Worm (Caenorhabditis elegans): ENCODE results near the gene R11H6.5.

DNA sequence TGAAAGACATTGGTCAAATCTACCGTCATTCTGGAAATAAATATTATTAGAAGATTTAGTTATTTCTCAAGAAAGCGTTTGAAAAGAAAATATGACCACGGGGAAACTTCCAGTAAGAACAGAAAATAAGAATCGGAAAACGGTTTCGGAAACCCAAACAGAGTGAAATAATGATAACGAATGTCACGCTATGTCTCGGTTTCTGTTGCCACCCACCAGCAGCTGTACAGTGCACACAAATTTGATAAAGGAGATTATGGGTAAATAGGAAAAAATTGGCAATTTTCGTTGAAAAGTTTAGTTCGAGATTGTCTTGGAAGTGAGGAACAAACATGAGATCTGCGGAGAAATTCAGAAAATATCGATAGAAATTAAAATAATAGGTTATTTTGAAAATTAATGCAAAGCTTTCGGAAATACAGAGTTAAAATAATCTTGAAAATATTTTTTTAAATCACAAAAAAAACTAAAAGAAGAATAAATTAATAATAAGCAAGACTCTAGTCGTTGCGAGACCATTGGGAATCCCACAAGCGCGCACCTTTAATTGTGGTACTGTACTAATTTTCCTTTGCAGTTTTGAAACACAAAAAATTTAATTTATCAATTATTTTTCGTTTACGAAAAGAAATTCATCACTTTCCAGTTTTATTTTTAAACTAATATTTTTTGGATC, 14.9 kb downstream of the R11H6.5 start, which contains the start of gene pes-9:
- no peak for TF ChIP-seq dao-5 (tag; optimal IDR thresholded peaks at IDR 0.05)
- TF ChIP-seq him-1 (tag; optimal IDR thresholded peaks at IDR 0.05) = no peak
- TF ChIP-seq W03F9.2 (tag; optimal IDR thresholded peaks at IDR 0.05) = no peak

Measured in whole organism, L4/young adult.